Worm (Caenorhabditis elegans) whole organism, L4/young adult: ENCODE data around the gene str-260.
A peak's percentile ranks its signal among the peaks of the same experiment; 100 is the strongest.
"Not testable (repeated sequence)": the region's sequence is repeated elsewhere in the genome, so short reads cannot be mapped to it uniquely, and the experiment has no call there.

Experiments
- W03F9.2 ChIP-seq: fragments of 150-350 bp; optimal IDR thresholded peaks from 2 replicates; lab custom pipeline; 2014; ENCODE audit warnings: missing biosample characterization, missing genetic modification characterization
- dao-5 ChIP-seq: sonication (generic microtip); optimal IDR thresholded peaks from 2 replicates; lab custom pipeline; 2016; ENCODE audit warnings: missing genotype, missing genetic modification characterization, moderate library complexity, missing compliant biosample characterization
- him-1 ChIP-seq: sonication (generic microtip); optimal IDR thresholded peaks from 2 replicates; lab custom pipeline; 2016; ENCODE audit warnings: missing genotype, missing genetic modification reagents, missing genetic modification characterization, missing compliant biosample characterization

str-260 gene

ce11 chrV:3555986-3556385 lies 29.0 kb downstream of the str-260 start, which contains the start of gene grl-30:
grl-30 (plus strand) TSS chrV:3556286.
- TF ChIP-seq dao-5 (tag; lab: Kevin White, UChicago), result no peak
- TF ChIP-seq W03F9.2 (tag; lab: Kevin White, UChicago), result no peak
- TF ChIP-seq him-1 (tag; lab: Kevin White, UChicago), result no peak

DNA sequence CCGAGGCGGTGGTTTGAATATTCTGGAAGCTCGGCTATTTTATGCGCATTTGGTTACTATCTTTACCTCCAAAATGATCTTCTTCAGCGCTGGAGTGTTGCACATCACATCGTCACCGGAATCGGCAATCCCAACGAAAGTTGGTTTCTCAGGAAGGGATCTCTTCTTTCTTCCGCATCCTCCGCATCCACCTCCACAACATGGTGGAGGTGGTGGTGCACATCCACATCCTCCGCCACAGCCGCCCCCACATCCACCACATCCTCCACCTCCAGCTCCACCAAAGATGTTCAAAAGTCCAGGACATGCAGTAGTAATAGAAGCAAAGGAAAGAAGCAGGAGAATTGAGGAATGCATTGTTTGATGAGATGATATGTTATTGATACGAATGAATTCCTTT lies 30.4 kb downstream of the str-260 start, which contains the start of gene grl-31:
Gene grl-31, minus strand, starts transcription at position 357 of the 400 bp plus-strand sequence.
- TF ChIP-seq dao-5 (tag; lab: Kevin White, UChicago) (no peak), him-1 (tag; lab: Kevin White, UChicago) (no peak), W03F9.2 (tag; lab: Kevin White, UChicago) (no peak)

DNA sequence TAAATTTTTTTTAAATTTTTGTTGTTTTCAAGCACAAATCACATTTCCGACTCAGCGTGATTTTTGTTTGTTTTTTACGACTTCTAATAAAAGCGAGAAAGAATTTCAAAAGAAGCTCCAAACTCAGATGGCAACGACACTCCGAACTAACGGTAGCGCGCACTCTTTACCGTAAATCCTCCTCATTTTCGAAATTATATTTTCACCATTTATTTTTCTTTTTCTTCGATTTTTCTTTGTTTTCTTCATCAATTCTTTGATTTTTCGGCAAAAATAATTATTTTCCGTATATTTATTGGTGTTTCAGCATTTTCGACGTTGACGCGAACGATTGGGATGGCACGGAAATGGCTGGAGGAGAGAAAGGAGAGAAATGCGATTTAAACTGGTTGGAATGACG lies 31.8 kb downstream of the str-260 start, which contains the start of gene T24A6.1:
Gene T24A6.1, plus strand, starts transcription at position 301 of the 400 bp plus-strand sequence.
- TF ChIP-seq dao-5, him-1, W03F9.2 (tag; lab: Kevin White, UChicago): not testable (repeated sequence)

- TF ChIP-seq him-1, dao-5, W03F9.2 (tag; lab: Kevin White, UChicago): not testable (repeated sequence)
Measured at ce11 chrV:3562824-3563223, 35.8 kb downstream of the str-260 start, which contains the start of gene T24A6.16. T24A6.16 (minus strand) TSS chrV:3562924.

DNA sequence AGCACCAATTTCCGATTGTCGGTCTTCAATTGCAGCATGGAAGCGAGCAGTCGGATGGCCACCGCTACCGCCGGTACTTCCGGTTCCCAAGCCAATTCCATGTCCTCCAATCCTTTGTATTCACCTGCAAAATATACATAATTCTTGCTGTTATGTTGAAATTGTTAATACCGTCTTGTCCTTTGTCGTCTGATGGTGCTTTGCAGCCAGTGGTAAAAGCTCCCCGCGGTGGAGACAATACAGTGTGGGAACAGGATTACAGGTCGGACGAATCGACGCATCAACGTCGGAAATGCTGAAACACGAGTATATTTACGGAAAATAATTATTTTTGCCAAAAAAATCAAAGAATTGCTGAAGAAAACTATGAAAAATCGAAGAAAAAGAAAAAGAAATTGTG lies 37.4 kb downstream of the str-260 start, which contains the start of gene T24A6.17:
Gene T24A6.17, minus strand, starts transcription at position 101 of the 400 bp plus-strand sequence.
- TF ChIP-seq him-1, W03F9.2, dao-5 (tag; lab: Kevin White, UChicago): not testable (repeated sequence)

- not testable (repeated sequence) for TF ChIP-seq him-1, W03F9.2, dao-5 (tag; lab: Kevin White, UChicago)
Measured at ce11 chrV:3570695-3571094, 43.7 kb downstream of the str-260 start, which contains the start of gene F40C5.2. F40C5.2 (plus strand) TSS chrV:3570995.

- TF ChIP-seq W03F9.2, him-1, dao-5 (tag; lab: Kevin White, UChicago): not testable (repeated sequence)
Measured at ce11 chrV:3572408-3572807, 45.4 kb downstream of the str-260 start, which contains the start of gene F40C5.1. F40C5.1 (plus strand) TSS chrV:3572708.

DNA sequence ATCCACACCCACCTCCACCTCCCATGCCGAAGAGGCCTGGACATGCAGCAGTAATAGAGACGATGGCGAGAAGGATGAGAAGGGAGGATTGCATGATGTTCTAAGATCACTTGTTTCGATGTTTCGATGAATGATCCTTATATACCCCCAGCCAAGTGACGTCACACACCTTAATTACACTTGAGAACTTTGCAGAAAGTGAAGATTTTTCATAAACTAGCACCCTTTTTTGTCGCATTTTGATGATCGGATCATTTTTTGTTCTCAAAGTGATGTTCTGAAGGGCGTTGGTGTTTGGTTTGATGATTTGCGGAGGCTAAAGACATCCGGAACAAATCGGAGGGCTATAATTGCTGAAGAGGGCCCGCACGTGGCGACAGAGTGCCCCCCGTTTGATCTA lies 48.8 kb downstream of the str-260 start, which contains the start of gene grl-27:
Gene grl-27, minus strand, starts transcription at position 101 of the 400 bp plus-strand sequence.
- TF ChIP-seq him-1 (tag; lab: Kevin White, UChicago) (no peak), W03F9.2 (tag; lab: Kevin White, UChicago) (no peak), dao-5 (tag; lab: Kevin White, UChicago) (no peak)

DNA sequence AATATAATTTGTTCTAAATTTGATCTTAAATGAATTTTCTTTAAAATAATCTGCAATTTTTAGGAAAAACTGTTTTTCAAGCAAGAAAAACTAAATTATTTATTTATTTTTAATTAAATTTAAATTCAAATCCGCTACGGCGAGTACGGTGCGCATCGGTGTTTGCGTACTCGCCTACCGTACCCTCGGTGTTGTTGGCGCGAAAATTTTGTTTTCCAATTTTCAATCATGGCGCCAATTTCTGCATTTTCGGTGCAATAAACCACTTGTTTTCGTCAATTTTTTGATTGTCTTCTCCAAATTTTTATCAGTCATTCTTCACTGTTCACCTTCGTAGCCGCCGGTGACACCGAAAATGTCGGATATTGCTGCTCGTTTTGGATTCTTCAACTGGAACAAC lies 51.8 kb downstream of the str-260 start, which contains the start of gene pygl-1:
Gene pygl-1, plus strand, starts transcription at position 211 of the 400 bp plus-strand sequence.
- TF ChIP-seq W03F9.2 (tag; lab: Kevin White, UChicago) (peak; percentile 2), dao-5 (tag; lab: Kevin White, UChicago) (no peak)

ce11 chrV:3579248-3579647 lies 52.3 kb downstream of the str-260 start:
- no peak for TF ChIP-seq him-1 (tag; lab: Kevin White, UChicago)

DNA sequence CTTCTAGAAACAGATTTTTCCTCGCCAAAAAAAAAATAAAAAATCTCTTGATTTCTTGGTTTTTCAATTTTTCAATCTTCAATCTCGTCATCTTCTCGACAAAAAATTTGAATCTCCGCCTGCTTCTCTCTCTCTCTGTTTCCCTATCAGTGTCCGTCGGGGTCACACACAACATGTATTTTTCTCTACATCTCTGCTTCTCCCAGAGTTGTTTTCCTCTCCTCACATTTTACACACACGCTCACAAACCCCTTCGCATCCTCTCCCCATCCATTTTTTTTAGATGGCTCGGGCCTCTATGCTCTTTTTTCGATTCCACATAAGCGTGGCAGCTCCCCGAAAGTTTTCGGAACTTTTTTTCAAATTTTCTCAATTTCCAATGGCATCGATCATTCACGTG lies 52.8 kb downstream of the str-260 start:
- TF ChIP-seq dao-5 (tag; lab: Kevin White, UChicago) (no peak), W03F9.2 (tag; lab: Kevin White, UChicago) (peak; percentile 42)
